Fruit fly (Drosophila melanogaster): Measurements from ENCODE around the gene meru.

meru gene

DNA sequence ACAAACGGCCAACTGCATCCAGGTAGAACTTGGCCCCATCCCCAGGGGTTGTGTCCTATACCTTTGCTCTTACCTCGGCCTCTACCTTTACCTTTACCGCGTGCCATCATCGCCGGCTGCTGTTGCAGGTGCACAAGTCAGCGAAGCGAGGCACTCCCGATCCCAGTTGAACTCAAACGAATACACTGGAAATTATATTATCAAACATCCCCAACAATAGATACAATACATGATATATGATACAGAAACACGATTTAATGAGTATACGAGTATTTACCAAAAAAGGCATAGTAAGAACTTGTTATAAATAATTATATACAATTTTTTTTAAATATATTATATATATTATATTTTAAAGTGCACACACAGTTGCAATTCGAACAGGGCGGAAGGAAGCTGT, 3.4 kb upstream of the meru start (continued):
- TF ChIP-seq CG9609 (GFP tag; optimal IDR thresholded peaks at IDR 0.05) (no peak), ewg (GFP tag; optimal IDR thresholded peaks at IDR 0.05) (no peak), Chrac-16 (GFP tag; optimal IDR thresholded peaks at IDR 0.05) (no peak), CG15479 (GFP tag; optimal IDR thresholded peaks at IDR 0.05) (peak; percentile 66), gem (tag; optimal IDR thresholded peaks at IDR 0.05) (peak; percentile 14), Rx (GFP tag; IDR thresholded peaks at IDR 0.05) (no peak), abd-A (tag; optimal IDR thresholded peaks at IDR 0.05) (no peak), CG2120 (GFP tag; optimal IDR thresholded peaks at IDR 0.05) (no peak), CG8944 (GFP tag; optimal IDR thresholded peaks at IDR 0.05) (no peak), CG4282 (GFP tag; optimal IDR thresholded peaks at IDR 0.05) (no peak), dmrt11E (tag; optimal IDR thresholded peaks at IDR 0.05) (peak; percentile 66), slp2 (GFP tag; optimal IDR thresholded peaks at IDR 0.05) (no peak), sens (GFP tag) (peak; percentile 73), ara (GFP tag; IDR thresholded peaks at IDR 0.05) (peak; percentile 57), Xrp1 (GFP tag; IDR thresholded peaks at IDR 0.05) (peak; percentile 55; the same call in 1 of the 2 replicates), croc (GFP tag; conservative IDR thresholded peaks at IDR 0.05) (no peak), CG17829 (tag; optimal IDR thresholded peaks at IDR 0.05) (peak; percentile 46), dan (GFP tag; IDR thresholded peaks at IDR 0.05) (peak; percentile 38; the same call in 1 of the 2 replicates), CG8924 (tag; optimal IDR thresholded peaks at IDR 0.05) (peak; percentile 51), ci (GFP tag; IDR thresholded peaks at IDR 0.05) (no peak), ems (GFP tag; optimal IDR thresholded peaks at IDR 0.05) (no peak), Sin3A (optimal IDR thresholded peaks at IDR 0.05) (no peak), CG9727 (GFP tag; optimal IDR thresholded peaks at IDR 0.05) (peak; percentile 48), tll (GFP tag; optimal IDR thresholded peaks at IDR 0.05) (peak in 1 of 2 experiments; percentile 2), hkb (optimal IDR thresholded peaks at IDR 0.05) (no peak), hkb (GFP tag; IDR thresholded peaks at IDR 0.05) (no peak), prd (optimal IDR thresholded peaks at IDR 0.05) (no peak), prd (GFP tag; IDR thresholded peaks at IDR 0.05) (peak; percentile 71), psq (GFP tag; optimal IDR thresholded peaks at IDR 0.05) (no peak), CG12155 (GFP tag; optimal IDR thresholded peaks at IDR 0.05) (no peak), CG15696 (tag; optimal IDR thresholded peaks at IDR 0.05) (peak; percentile 80), CG8089 (GFP tag; optimal IDR thresholded peaks at IDR 0.05) (no peak), Adf1 (GFP tag; IDR thresholded peaks at IDR 0.05) (no peak), odd (GFP tag; optimal IDR thresholded peaks at IDR 0.05) (no peak), E2f1 (GFP tag; IDR thresholded peaks at IDR 0.05) (no peak), bbx (GFP tag; IDR thresholded peaks at IDR 0.05; ENCODE audit: partially characterized antibody) (no peak), CG12391 (tag; optimal IDR thresholded peaks at IDR 0.05) (no peak), Deaf1 (tag; optimal IDR thresholded peaks at IDR 0.05) (no peak), CG18764 (GFP tag; optimal IDR thresholded peaks at IDR 0.05) (no peak), zf30C (GFP tag; optimal IDR thresholded peaks at IDR 0.05) (peak; percentile 89), CG10959 (GFP tag; IDR thresholded peaks at IDR 0.05) (no peak), CG2129 (GFP tag; IDR thresholded peaks at IDR 0.05; ENCODE audit: partially characterized antibody) (no peak), CG2712 (tag; optimal IDR thresholded peaks at IDR 0.05) (peak; percentile 59)

DNA sequence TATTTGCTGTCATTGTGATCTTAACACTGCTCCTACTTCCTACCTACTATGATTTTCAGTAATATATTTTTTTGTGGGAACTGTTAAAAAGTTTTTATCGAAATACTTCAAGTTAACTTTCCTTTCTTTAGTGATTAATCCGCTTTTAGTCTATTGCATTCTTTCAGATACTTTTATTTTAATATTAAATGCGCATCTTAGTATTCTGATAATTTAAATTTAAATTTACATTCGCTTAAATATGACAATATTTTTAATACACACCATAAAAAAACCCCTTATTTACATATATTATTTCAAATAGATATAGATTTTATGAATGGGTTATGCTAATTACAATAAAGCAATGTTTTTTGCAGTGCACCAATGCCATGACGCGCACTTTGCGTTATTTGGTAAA, 715 bp upstream of the meru start:
- peak; percentile 5 for TF ChIP-seq CG7556 (GFP tag; optimal IDR thresholded peaks at IDR 0.05)
- TF ChIP-seq insv (GFP tag; optimal IDR thresholded peaks at IDR 0.05) = no peak
- no peak for TF ChIP-seq Sry-β (GFP tag; optimal IDR thresholded peaks at IDR 0.05)
- TF ChIP-seq unpg (GFP tag; optimal IDR thresholded peaks at IDR 0.05) = no peak
- TF ChIP-seq CG7839 (tag; optimal IDR thresholded peaks at IDR 0.05) = peak; percentile 27
- TF ChIP-seq CG6254 (GFP tag; optimal IDR thresholded peaks at IDR 0.05) = no peak
- TF ChIP-seq Pdp1 (GFP tag; optimal IDR thresholded peaks at IDR 0.05) = no peak
- TF ChIP-seq Ssrp (tag; optimal IDR thresholded peaks at IDR 0.05) = peak; percentile 23
- TF ChIP-seq yki (optimal IDR thresholded peaks at IDR 0.05) = no peak
- TF ChIP-seq Neu2 (GFP tag; optimal IDR thresholded peaks at IDR 0.05; ENCODE audit: borderline replicate concordance) = no peak
- no peak for TF ChIP-seq lab (GFP tag; optimal IDR thresholded peaks at IDR 0.05)
- peak; percentile 66 for TF ChIP-seq CG17361 (GFP tag; IDR thresholded peaks at IDR 0.05)
- no peak for TF ChIP-seq CG34376 (GFP tag; optimal IDR thresholded peaks at IDR 0.05)

All from whole organism, embryonic.